Worm (Caenorhabditis elegans): Measurements from ENCODE around the gene tig-2.

DNA sequence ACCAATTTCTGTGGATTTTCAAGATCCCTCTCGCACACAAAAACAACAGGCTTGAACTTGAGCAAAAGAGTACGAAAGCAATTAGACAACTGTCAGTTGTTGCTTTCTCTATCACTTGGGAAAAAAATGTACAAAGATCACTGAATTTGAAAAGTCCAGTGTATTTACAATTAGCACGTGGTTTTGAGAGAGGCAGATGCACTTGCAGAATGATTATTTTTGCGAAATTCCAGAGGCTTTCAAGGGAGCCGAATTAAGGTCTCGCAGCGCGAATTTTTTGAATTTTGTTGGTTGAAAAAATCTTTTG lies 36.7 kb downstream of the tig-2 start:
- TF ChIP-seq dao-5 (tag; optimal IDR thresholded peaks at IDR 0.05), result no peak
- TF ChIP-seq him-1 (tag; optimal IDR thresholded peaks at IDR 0.05), result no peak
